Fruit fly (Drosophila melanogaster) whole organism, embryonic: ENCODE measurements around the gene nonC.

Source experiments
- ATbp ChIP-seq: fragments of 200-800 bp; sonication (Bioruptor generic); optimal IDR thresholded peaks from 2 replicates; lab custom pipeline; 2017; ENCODE audit warnings: missing biosample characterization, mild to moderate bottlenecking, missing genetic modification characterization, missing genetic modification reagents
- Bdp1 ChIP-seq: fragments of 200-800 bp; sonication (Bioruptor generic); optimal IDR thresholded peaks from 3 replicates; lab custom pipeline; 2016; ENCODE audit warnings: missing biosample characterization, missing genetic modification characterization
- Blimp-1 ChIP-seq: fragments of 200-800 bp; sonication (Bioruptor generic); optimal IDR thresholded peaks from 3 replicates; lab custom pipeline; 2018; ENCODE audit warnings: missing biosample characterization, missing genetic modification characterization, mild to moderate bottlenecking, moderate library complexity, missing genetic modification reagents
- CG10274 ChIP-seq: fragments of 200-800 bp; sonication (Bioruptor generic); optimal IDR thresholded peaks from 3 replicates; lab custom pipeline; 2017; ENCODE audit warnings: missing biosample characterization, mild to moderate bottlenecking, missing genetic modification characterization
- CG10654 ChIP-seq: fragments of 200-800 bp; sonication (Bioruptor generic); optimal IDR thresholded peaks from 2 replicates; lab custom pipeline; 2016; ENCODE audit warnings: missing biosample characterization, missing genetic modification characterization
- CG11247 ChIP-seq: fragments of 200-800 bp; sonication (Bioruptor generic); IDR thresholded peaks from 2 replicates; pipeline ENCODE4 v1.3.6; 2022; ENCODE audit warnings: missing biosample characterization, missing genetic modification characterization
- CG13775 ChIP-seq: fragments of 200-800 bp; sonication (Bioruptor generic); optimal IDR thresholded peaks from 3 replicates; lab custom pipeline; 2017; ENCODE audit warnings: missing biosample characterization, mild to moderate bottlenecking, missing genetic modification characterization
- CG14860 ChIP-seq: fragments of 200-800 bp; sonication (Bioruptor generic); IDR thresholded peaks from 3 replicates; pipeline ENCODE4 v1.3.6; 2022; ENCODE audit warnings: missing biosample characterization, missing genetic modification characterization; ENCODE audit not compliant: partially characterized antibody
- CG17385 ChIP-seq: fragments of 200-800 bp; sonication (Bioruptor generic); optimal IDR thresholded peaks from 3 replicates; lab custom pipeline; 2018; ENCODE audit warnings: missing biosample characterization, mild to moderate bottlenecking, missing genetic modification characterization
- CG17802 ChIP-seq: fragments of 200-800 bp; sonication (Bioruptor generic); optimal IDR thresholded peaks from 2 replicates; lab custom pipeline; 2018; ENCODE audit warnings: missing biosample characterization, mild to moderate bottlenecking, missing genetic modification characterization, moderate library complexity
- CG30020 ChIP-seq: fragments of 200-800 bp; optimal IDR thresholded peaks from 2 replicates; lab custom pipeline; 2019; ENCODE audit warnings: missing biosample characterization, mild to moderate bottlenecking, missing genetic modification characterization, moderate library complexity
- CG3281 ChIP-seq: fragments of 200-800 bp; sonication (Bioruptor generic); optimal IDR thresholded peaks from 3 replicates; lab custom pipeline; 2017; ENCODE audit warnings: missing biosample characterization, mild to moderate bottlenecking, missing genetic modification characterization
- CG34224 ChIP-seq: fragments of 200-800 bp; sonication (Bioruptor generic); IDR thresholded peaks from 3 replicates; pipeline ENCODE4 v1.3.6; 2022; ENCODE audit warnings: missing biosample characterization, missing genetic modification characterization; ENCODE audit not compliant: partially characterized antibody
- CG4282 ChIP-seq: fragments of 200-800 bp; sonication (Bioruptor generic); optimal IDR thresholded peaks from 2 replicates; lab custom pipeline; 2016; ENCODE audit warnings: missing biosample characterization, missing genetic modification characterization
- CG43689 ChIP-seq: fragments of 200-800 bp; sonication (Bioruptor generic); IDR thresholded peaks from 2 replicates; pipeline ENCODE4 v1.3.6; 2022; ENCODE audit warnings: missing biosample characterization, missing genetic modification characterization
- CG6683 ChIP-seq: fragments of 200-800 bp; sonication (Bioruptor generic); optimal IDR thresholded peaks from 2 replicates; lab custom pipeline; 2017; ENCODE audit warnings: missing biosample characterization, mild to moderate bottlenecking, missing genetic modification characterization, missing genetic modification reagents
- CG8290 ChIP-seq, 3 experiments: fragments of 200-800 bp; sonication (Bioruptor generic); optimal IDR thresholded peaks; 2 replicates each; lab custom pipeline; 2016 to 2019; ENCODE audit warnings: missing biosample characterization in 3 of 3, missing genetic modification characterization in 3 of 3, mild to moderate bottlenecking in 2 of 3, moderate library complexity in 1 of 3
- CG9609 ChIP-seq: fragments of 200-800 bp; sonication (Bioruptor generic); optimal IDR thresholded peaks from 3 replicates; lab custom pipeline; 2016; ENCODE audit warnings: missing biosample characterization, missing genetic modification characterization
- D ChIP-seq, 2 experiments: fragments of 200-800 bp in 1 of 2; fragments of >200 bp in 1 of 2; sonication (Bioruptor generic) in 1 of 2; optimal IDR thresholded peaks; 2 replicates in 1 of 2; 3 replicates in 1 of 2; lab custom pipeline; 2017; ENCODE audit warnings: mild to moderate bottlenecking in 1 of 2, missing biosample characterization in 1 of 2, missing genetic modification characterization in 1 of 2, missing genetic modification reagents in 1 of 2
- Dad ChIP-seq: fragments of 200-800 bp; sonication (Bioruptor generic); optimal IDR thresholded peaks from 3 replicates; lab custom pipeline; 2016; ENCODE audit warnings: missing biosample characterization, missing genetic modification characterization
- Dip3 ChIP-seq: fragments of 200-800 bp; sonication (Bioruptor generic); optimal IDR thresholded peaks from 3 replicates; lab custom pipeline; 2016; ENCODE audit warnings: missing biosample characterization, missing genetic modification characterization
- Doc2 ChIP-seq: fragments of 200-800 bp; sonication (Bioruptor generic); IDR thresholded peaks from 2 replicates; pipeline ENCODE4 v1.3.6; 2022; ENCODE audit warnings: missing biosample characterization, missing genetic modification characterization
- Fer2 ChIP-seq: fragments of 200-800 bp; sonication (Bioruptor generic); optimal IDR thresholded peaks from 2 replicates; lab custom pipeline; 2018; ENCODE audit warnings: missing biosample characterization, mild to moderate bottlenecking, missing genetic modification characterization, moderate library complexity
- Fer3 ChIP-seq: fragments of 200-800 bp; sonication (Bioruptor generic); optimal IDR thresholded peaks from 2 replicates; lab custom pipeline; 2018; ENCODE audit warnings: missing biosample characterization, mild to moderate bottlenecking, missing genetic modification characterization, moderate library complexity
- HLH4C ChIP-seq: fragments of 200-800 bp; sonication (Bioruptor generic); IDR thresholded peaks from 3 replicates; pipeline ENCODE4 v1.3.6; 2022; ENCODE audit warnings: missing biosample characterization, missing genetic modification characterization; ENCODE audit not compliant: partially characterized antibody
- HLHmδ ChIP-seq: fragments of 200-800 bp; sonication (Bioruptor generic); optimal IDR thresholded peaks from 2 replicates; lab custom pipeline; 2018; ENCODE audit warnings: missing biosample characterization, mild to moderate bottlenecking, missing genetic modification characterization, moderate library complexity
- Hr3 ChIP-seq: fragments of 200-800 bp; sonication (Bioruptor generic); optimal IDR thresholded peaks from 3 replicates; lab custom pipeline; 2016; ENCODE audit warnings: missing biosample characterization, missing genetic modification characterization
- Lhr ChIP-seq: fragments of 200-800 bp; sonication (Bioruptor generic); optimal IDR thresholded peaks from 3 replicates; lab custom pipeline; 2017; ENCODE audit warnings: mild to moderate bottlenecking, missing biosample characterization, missing genetic modification reagents, missing genetic modification characterization
- MBD-R2 ChIP-seq: fragments of 200-800 bp; sonication (Bioruptor generic); IDR thresholded peaks from 2 replicates; pipeline ENCODE4 v1.3.6; 2022; ENCODE audit warnings: missing biosample characterization, missing genetic modification characterization
- TFAM ChIP-seq: fragments of 200-800 bp; sonication (Bioruptor generic); optimal IDR thresholded peaks from 2 replicates; lab custom pipeline; 2017; ENCODE audit warnings: missing biosample characterization, missing genetic modification characterization, inconsistent platforms
- YL-1 ChIP-seq: fragments of 200-800 bp; sonication (Bioruptor generic); optimal IDR thresholded peaks from 3 replicates; lab custom pipeline; 2017; ENCODE audit warnings: missing biosample characterization, mild to moderate bottlenecking, missing genetic modification characterization
- caup ChIP-seq: fragments of 200-800 bp; sonication (Bioruptor generic); optimal IDR thresholded peaks from 3 replicates; lab custom pipeline; 2017; ENCODE audit warnings: missing biosample characterization, mild to moderate bottlenecking, missing genetic modification characterization, moderate library complexity; ENCODE audit not compliant: severe bottlenecking
- dan ChIP-seq: fragments of 200-800 bp; sonication (Bioruptor generic); IDR thresholded peaks from 2 replicates; pipeline ENCODE4 v1.3.6; 2022; ENCODE audit warnings: missing biosample characterization, missing genetic modification characterization
- fd102C ChIP-seq: fragments of 200-800 bp; sonication (Bioruptor generic); optimal IDR thresholded peaks from 2 replicates; lab custom pipeline; 2018; ENCODE audit warnings: missing biosample characterization, mild to moderate bottlenecking, missing genetic modification characterization, moderate library complexity
- fd96Cb ChIP-seq: fragments of 200-800 bp; sonication (Bioruptor generic); optimal IDR thresholded peaks from 2 replicates; lab custom pipeline; 2018; ENCODE audit warnings: missing biosample characterization, mild to moderate bottlenecking, missing genetic modification characterization, moderate library complexity
- gfzf ChIP-seq: fragments of 200-800 bp; sonication (Bioruptor generic); optimal IDR thresholded peaks from 2 replicates; lab custom pipeline; 2016; ENCODE audit warnings: missing biosample characterization, mild to moderate bottlenecking, missing genetic modification characterization, moderate library complexity
- hth ChIP-seq: fragments of >200 bp; optimal IDR thresholded peaks from 2 replicates; lab custom pipeline; 2017; ENCODE audit warnings: inconsistent platforms
- jing ChIP-seq: fragments of 200-800 bp; sonication (Bioruptor generic); optimal IDR thresholded peaks from 2 replicates; lab custom pipeline; 2018; ENCODE audit warnings: missing biosample characterization, mild to moderate bottlenecking, missing genetic modification characterization
- lab ChIP-seq: fragments of 200-800 bp; sonication (Bioruptor generic); optimal IDR thresholded peaks from 3 replicates; lab custom pipeline; 2017; ENCODE audit warnings: missing biosample characterization, missing genetic modification characterization, mild to moderate bottlenecking, moderate library complexity, missing genetic modification reagents
- onecut ChIP-seq: fragments of 200-800 bp; sonication (Bioruptor generic); IDR thresholded peaks from 2 replicates; pipeline ENCODE4 v1.3.6; 2022; ENCODE audit warnings: missing biosample characterization, missing genetic modification characterization
- peb ChIP-seq: fragments of 200-800 bp; sonication (Bioruptor generic); IDR thresholded peaks from 2 replicates; pipeline ENCODE4 v1.3.6; 2022; ENCODE audit warnings: missing biosample characterization, missing genetic modification characterization
- ranshi ChIP-seq: fragments of 200-800 bp; sonication (Bioruptor generic); IDR thresholded peaks from 2 replicates; pipeline ENCODE4 v1.3.6; 2022; ENCODE audit warnings: missing biosample characterization, missing genetic modification characterization
- row ChIP-seq: fragments of 200-800 bp; sonication (Bioruptor generic); IDR thresholded peaks from 3 replicates; pipeline ENCODE4 v1.3.6; 2022; ENCODE audit warnings: missing biosample characterization, missing genetic modification characterization
- seq ChIP-seq: fragments of 200-800 bp; sonication (Bioruptor generic); IDR thresholded peaks from 2 replicates; pipeline ENCODE4 v1.3.6; 2022; ENCODE audit warnings: missing biosample characterization, missing genetic modification characterization
- shn ChIP-seq: fragments of 200-800 bp; sonication (Bioruptor generic); optimal IDR thresholded peaks from 3 replicates; lab custom pipeline; 2016; ENCODE audit warnings: missing biosample characterization, missing genetic modification characterization
- tgo ChIP-seq: fragments of 200-800 bp; sonication (Bioruptor generic); IDR thresholded peaks from 3 replicates; pipeline ENCODE4 v1.3.6; 2022; ENCODE audit warnings: missing biosample characterization, missing genetic modification characterization
- zen ChIP-seq: fragments of 200-800 bp; sonication (Bioruptor generic); optimal IDR thresholded peaks from 3 replicates; lab custom pipeline; 2018; ENCODE audit warnings: missing biosample characterization, mild to moderate bottlenecking, missing genetic modification characterization, moderate library complexity

nonC gene

DNA sequence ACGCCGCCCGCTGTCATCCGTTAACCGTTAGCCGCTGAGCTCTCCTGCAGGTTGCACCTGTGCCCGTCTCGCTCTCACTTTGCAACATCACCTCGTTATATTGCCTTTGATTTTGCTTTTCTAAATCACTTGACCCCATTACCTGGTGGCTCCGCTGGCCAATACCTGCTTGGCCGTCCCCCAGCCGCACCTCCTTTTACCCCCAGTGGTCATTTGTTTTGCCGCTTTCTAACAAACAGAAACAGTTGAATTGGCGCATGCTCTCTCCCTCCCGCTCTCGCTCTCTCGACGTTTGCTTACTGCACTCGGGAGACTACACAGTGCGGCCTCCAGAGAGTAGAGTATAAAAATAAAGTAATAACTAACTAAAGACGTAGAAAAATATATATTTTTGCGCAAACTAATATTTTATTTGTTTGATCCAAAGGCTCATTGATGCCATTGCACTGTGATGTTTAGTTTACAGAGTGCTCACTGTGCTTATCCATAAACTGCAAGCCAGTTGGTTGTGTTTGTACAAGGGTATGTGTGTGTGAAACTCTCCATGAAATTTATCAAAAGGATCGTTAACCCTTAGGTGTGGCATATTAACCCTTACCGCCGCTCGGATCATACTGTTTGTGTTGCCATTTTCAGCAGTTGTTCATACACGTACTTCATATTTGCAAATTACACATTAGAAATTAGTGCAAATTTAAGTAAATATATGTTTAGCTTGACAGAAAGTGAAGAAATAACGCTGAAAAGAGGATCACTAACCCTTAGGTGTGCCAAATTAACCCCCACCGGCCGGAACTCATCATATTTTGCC, 19.6 kb upstream of the nonC start (continued):
- TF ChIP-seq fd96Cb (tag; lab: Kevin White, UChicago), result peak; percentile 74
- TF ChIP-seq MBD-R2 (GFP tag; lab: Robert Waterston, UW), result peak; percentile 67; the same call in 1 of the 2 replicates
- TF ChIP-seq CG30020 (tag; lab: Kevin White, UChicago), result no peak
- peak; percentile 40 for TF ChIP-seq TFAM (GFP tag; lab: Kevin White, UChicago)
- peak; percentile 88 for TF ChIP-seq lab (GFP tag; lab: Kevin White, UChicago)
- peak; percentile 30 for TF ChIP-seq CG4282 (GFP tag; lab: Kevin White, UChicago)
- TF ChIP-seq ranshi (GFP tag; lab: Robert Waterston, UW), result peak; percentile 89
- peak; percentile 82 for TF ChIP-seq Dip3 (GFP tag; lab: Kevin White, UChicago)
- peak; percentile 52 for TF ChIP-seq CG17385 (GFP tag; lab: Kevin White, UChicago)
- peak; percentile 51 for TF ChIP-seq fd102C (GFP tag; lab: Kevin White, UChicago)
- TF ChIP-seq CG8290 (GFP tag; optimal IDR thresholded peaks at IDR 0.05; lab: Kevin White, UChicago), result no peak
- TF ChIP-seq CG8290 (tag; optimal IDR thresholded peaks at IDR 0.05; lab: Kevin White, UChicago), result no peak
- peak; percentile 36 for TF ChIP-seq shn (GFP tag; lab: Kevin White, UChicago)
- TF ChIP-seq Lhr (GFP tag; lab: Kevin White, UChicago), result peak; percentile 47
- peak; percentile 89 for TF ChIP-seq seq (GFP tag; lab: Robert Waterston, UW)
- peak; percentile 91 for TF ChIP-seq row (GFP tag; lab: Robert Waterston, UW)
- no peak for TF ChIP-seq YL-1 (GFP tag; lab: Kevin White, UChicago)
- peak; percentile 88 for TF ChIP-seq tgo (GFP tag; lab: Robert Waterston, UW)
- TF ChIP-seq D (optimal IDR thresholded peaks at IDR 0.05; lab: Kevin White, UChicago), result no peak
- peak; percentile 45 for TF ChIP-seq D (GFP tag; optimal IDR thresholded peaks at IDR 0.05; lab: Kevin White, UChicago)
- TF ChIP-seq CG3281 (GFP tag; lab: Kevin White, UChicago), result peak; percentile 73
- no peak for TF ChIP-seq Blimp-1 (GFP tag; lab: Kevin White, UChicago)
- TF ChIP-seq caup (GFP tag; lab: Kevin White, UChicago), result peak; percentile 75
- TF ChIP-seq ATbp, result peak; percentile 80
- TF ChIP-seq onecut (GFP tag; lab: Robert Waterston, UW), result peak; percentile 62
- TF ChIP-seq CG14860 (GFP tag; lab: Robert Waterston, UW), result no peak
- peak; percentile 56; the same call in 1 of the 2 replicates for TF ChIP-seq peb (GFP tag; lab: Robert Waterston, UW)
- peak; percentile 62; the same call in 1 of the 2 replicates for TF ChIP-seq Doc2 (GFP tag; lab: Robert Waterston, UW)
- no peak for TF ChIP-seq CG34224 (GFP tag; lab: Robert Waterston, UW)
- TF ChIP-seq gfzf (GFP tag; lab: Kevin White, UChicago), result no peak
- peak; percentile 80 for TF ChIP-seq CG11247 (GFP tag; lab: Robert Waterston, UW)
- TF ChIP-seq CG13775 (GFP tag; lab: Kevin White, UChicago), result peak; percentile 59
- TF ChIP-seq CG43689 (GFP tag; lab: Robert Waterston, UW), result peak; percentile 62
- TF ChIP-seq HLHmδ (GFP tag; lab: Kevin White, UChicago), result no peak
- peak; percentile 42; the same call in 1 of the 2 replicates for TF ChIP-seq dan (GFP tag; lab: Robert Waterston, UW)
- TF ChIP-seq Fer2 (tag; lab: Kevin White, UChicago), result peak; percentile 46
- peak; percentile 51 for TF ChIP-seq Dad
- TF ChIP-seq CG10654 (GFP tag; lab: Kevin White, UChicago), result peak; percentile 46
- TF ChIP-seq Hr3 (GFP tag; lab: Kevin White, UChicago), result peak; percentile 73
- peak; percentile 64 for TF ChIP-seq jing (GFP tag; lab: Kevin White, UChicago)
- peak; percentile 58 for TF ChIP-seq zen
- TF ChIP-seq CG6683, result peak; percentile 33
- no peak for TF ChIP-seq hth
- TF ChIP-seq Bdp1, result peak; percentile 38
- no peak for TF ChIP-seq HLH4C (GFP tag; lab: Robert Waterston, UW)
- peak; percentile 51 for TF ChIP-seq CG9609
- TF ChIP-seq CG10274, result peak; percentile 20
- TF ChIP-seq Fer3 (tag; lab: Kevin White, UChicago), result peak; percentile 78
- TF ChIP-seq CG17802 (tag; lab: Kevin White, UChicago), result peak; percentile 34
